Fruit fly (Drosophila melanogaster): ENCODE data around the gene Lint-1.

The Lint-1 gene

DNA sequence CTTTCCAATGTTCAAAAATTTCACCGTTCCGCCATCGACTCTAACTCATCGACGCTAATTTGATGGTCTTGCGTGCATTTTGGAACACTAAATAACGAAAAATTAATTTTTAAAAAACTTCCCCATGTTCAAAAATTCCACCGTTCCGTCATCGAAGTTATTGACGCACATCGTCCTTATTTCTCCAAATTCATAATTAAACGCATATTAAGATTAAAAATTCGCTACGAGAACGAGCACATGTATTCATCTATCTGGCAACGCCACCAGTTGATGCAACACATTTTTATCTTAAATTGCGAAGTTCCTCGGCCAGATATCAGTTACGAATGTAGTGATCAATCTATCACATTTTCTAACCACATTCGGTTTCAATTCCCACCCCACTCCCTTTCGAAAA lies at the start of gene Lint-1:
Gene Lint-1, plus strand, starts transcription at position 123 of the 400 bp plus-strand sequence.
- no peak for TF ChIP-seq pan (optimal IDR thresholded peaks at IDR 0.05)

DNA sequence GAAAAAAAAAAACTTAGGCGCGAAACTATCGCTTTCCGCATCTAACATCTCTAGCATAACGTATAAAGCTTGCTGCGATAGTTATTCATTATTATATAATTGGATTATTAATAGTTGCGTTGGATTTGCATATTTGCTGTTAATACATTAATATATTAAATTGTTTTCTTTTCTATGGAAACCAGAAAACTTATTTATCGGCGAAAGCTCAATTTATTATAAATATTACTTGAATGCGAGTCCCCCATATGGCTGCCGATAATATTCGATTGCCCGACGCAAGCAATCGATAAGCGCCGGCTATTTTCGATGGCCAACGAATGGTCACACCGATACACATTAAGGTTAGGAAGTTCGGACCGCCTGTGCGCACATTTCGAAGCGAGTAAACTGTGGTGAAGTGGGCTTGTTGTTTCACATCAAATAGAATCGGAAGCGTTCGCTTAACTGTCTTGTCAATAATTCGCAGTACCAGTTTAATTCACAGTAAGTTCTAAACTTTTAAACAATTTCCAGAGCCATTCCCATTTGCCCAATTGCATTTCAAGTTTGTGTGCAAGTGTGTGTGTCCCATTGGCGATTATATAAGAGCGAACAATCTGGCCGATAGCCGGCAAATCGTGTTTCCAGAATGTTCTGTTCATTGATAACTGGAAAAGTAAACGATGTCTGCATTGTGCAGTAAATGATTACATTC lies 40.8 kb upstream of the Lint-1 start, which contains the start of gene Hsp60A:
Gene Hsp60A, plus strand, starts transcription at position 335 of the 697 bp plus-strand sequence.
- TF ChIP-seq EcR (GFP tag; optimal IDR thresholded peaks at IDR 0.05) (no peak), psq (optimal IDR thresholded peaks at IDR 0.05) (no peak), CG8478 (optimal IDR thresholded peaks at IDR 0.05) (no peak), usp (GFP tag; optimal IDR thresholded peaks at IDR 0.05) (no peak), Dll (optimal IDR thresholded peaks at IDR 0.05) (no peak)

DNA sequence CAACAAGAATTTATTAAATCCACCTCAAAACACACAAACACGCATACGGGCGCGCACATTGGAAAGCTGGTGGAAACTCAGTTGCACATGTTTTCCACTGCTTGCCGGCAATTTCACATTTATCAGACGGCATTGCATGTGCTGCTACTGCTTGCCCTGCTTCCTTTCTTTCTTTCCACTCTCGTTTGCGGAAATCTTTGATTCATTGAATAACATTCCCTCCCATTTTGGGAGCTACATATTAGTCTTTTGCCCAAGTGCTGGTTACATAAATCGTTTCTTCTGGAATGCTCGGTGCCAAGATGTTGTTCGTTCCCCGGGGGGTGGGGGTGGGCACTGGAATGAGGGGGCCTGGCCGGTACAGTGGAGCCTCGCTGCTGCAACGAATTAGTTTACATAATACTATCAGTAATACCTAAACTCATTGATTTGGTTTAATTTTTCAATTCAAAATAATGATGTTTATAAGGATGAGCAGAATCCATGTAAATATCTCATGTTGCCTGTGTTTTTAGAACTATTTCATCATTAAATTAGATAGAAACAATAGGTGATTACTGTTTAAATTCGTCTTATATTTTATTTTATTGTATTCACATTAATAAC lies 40.2 kb upstream of the Lint-1 start:
- TF ChIP-seq pan (optimal IDR thresholded peaks at IDR 0.05) (no peak), Dll (optimal IDR thresholded peaks at IDR 0.05) (no peak), usp (GFP tag; optimal IDR thresholded peaks at IDR 0.05) (no peak), CG8478 (optimal IDR thresholded peaks at IDR 0.05) (no peak), EcR (GFP tag; optimal IDR thresholded peaks at IDR 0.05) (no peak), psq (optimal IDR thresholded peaks at IDR 0.05) (no peak)

DNA sequence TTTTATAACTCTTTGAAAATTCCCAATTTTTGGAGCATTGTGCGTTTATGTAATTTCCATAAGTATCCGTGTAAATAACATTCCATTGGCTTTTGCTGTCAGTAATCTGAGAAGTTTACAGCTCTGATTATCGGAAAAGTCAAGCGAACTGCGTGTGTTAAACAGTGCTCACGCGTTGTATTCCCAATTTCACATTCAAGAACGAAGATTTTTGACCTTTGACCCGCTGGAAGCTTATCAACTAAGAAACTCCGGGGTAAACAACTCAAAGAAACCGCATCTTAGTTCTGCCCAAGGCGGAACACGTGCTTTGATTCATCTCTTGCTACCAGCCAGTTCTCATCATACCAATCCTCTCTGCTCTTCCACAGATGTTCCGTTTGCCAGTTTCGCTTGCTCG lies 39.5 kb upstream of the Lint-1 start:
- TF ChIP-seq CG8478 (optimal IDR thresholded peaks at IDR 0.05) (no peak), pan (optimal IDR thresholded peaks at IDR 0.05) (no peak), EcR (GFP tag; optimal IDR thresholded peaks at IDR 0.05) (no peak), psq (optimal IDR thresholded peaks at IDR 0.05) (no peak), Dll (optimal IDR thresholded peaks at IDR 0.05) (no peak), usp (GFP tag; optimal IDR thresholded peaks at IDR 0.05) (no peak)

DNA sequence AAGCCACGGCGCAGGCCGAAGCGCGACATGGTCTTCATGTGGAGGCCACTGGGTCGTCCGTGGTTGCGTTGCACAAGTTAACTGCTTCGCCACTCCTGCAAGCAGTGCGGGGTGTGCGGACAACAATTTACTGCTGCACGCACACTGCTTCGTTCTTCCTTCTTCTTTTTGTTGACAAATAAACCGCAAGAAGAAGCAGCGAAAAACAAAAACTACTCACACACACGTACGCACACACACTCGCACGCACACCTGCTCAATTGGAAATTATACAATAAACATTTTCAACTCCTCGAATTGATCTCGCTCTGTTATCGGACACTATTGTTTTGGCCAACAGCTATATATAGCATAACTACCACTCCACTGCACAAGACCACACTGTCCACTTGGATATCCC lies 25.6 kb upstream of the Lint-1 start:
- TF ChIP-seq EcR (GFP tag; optimal IDR thresholded peaks at IDR 0.05) = no peak
- TF ChIP-seq CG8478 (optimal IDR thresholded peaks at IDR 0.05) = no peak
- no peak for TF ChIP-seq Dll (optimal IDR thresholded peaks at IDR 0.05)
- no peak for TF ChIP-seq psq (optimal IDR thresholded peaks at IDR 0.05)
- TF ChIP-seq usp (GFP tag; optimal IDR thresholded peaks at IDR 0.05) = no peak
- no peak for TF ChIP-seq pan (optimal IDR thresholded peaks at IDR 0.05)

DNA sequence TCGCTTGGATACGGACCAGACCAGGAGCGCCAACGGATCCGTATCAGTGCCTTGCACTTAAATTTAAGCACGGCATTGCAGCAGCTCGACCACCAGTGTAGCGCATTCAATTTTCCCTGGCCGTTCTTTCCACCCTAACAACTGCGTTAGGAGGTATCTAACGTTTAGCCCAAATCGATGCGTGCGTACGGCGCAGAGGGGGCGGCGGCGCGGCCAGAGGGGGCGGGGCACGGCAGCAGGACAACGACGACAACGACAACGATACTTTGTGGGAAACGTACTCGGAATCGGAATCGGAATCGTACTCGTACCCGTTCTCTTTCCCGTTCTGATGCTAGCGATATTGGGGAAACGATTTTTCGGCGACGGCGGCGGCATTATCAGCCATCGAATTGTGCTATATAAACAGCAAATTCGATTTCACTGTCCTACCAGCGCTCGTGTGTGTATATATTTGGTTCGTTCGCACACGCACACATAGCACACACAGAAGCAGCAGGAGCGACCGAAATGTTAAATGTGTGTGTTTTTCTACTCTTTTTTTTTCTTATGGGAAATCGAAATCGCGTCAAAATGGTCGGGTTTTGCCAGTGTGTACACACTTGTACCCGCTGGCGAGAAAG lies 24.9 kb upstream of the Lint-1 start, which contains the start of gene CG11122:
Gene CG11122, minus strand, starts transcription at position 601 of the 623 bp plus-strand sequence.
- TF ChIP-seq Dll (optimal IDR thresholded peaks at IDR 0.05) (no peak), psq (optimal IDR thresholded peaks at IDR 0.05) (no peak), usp (GFP tag; optimal IDR thresholded peaks at IDR 0.05) (no peak), CG8478 (optimal IDR thresholded peaks at IDR 0.05) (no peak), EcR (GFP tag; optimal IDR thresholded peaks at IDR 0.05) (no peak), pan (optimal IDR thresholded peaks at IDR 0.05) (no peak)

DNA sequence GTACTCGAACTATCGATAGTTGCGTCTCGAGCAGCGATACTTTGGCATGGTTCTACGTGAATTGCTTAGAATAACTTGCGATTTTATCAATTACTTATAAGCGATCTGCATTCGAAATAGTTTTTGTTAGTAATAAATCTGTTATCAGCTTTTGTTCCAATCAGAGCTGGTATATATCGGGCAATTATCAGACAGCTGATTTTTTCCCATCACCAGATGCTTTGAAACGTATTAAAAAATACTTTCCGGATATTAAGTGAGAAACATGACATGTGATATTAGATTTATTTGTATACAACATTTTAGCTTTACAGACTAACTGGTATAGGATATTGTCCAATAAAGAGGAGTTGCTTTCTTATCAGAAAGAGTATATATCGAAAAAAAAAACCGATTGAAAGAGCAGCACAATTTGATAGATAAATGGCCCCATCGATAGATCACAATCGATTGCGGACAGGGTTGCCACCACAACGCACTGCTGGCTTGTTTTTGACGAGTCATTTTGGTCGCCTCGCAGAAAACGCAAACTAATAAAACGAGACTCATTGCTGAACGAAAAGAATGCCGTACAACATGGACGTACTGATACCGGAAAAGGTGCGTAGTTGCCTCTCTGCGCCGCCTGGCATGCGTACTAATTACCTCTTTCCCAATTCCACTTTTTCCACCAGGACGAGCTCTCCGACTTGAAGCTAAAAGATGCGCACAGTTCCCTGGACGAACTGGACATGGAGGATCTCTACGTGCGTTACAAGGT lies 24.2 kb upstream of the Lint-1 start, which contains the start of gene Rpt3:
Gene Rpt3, plus strand, starts transcription at position 353 of the 760 bp plus-strand sequence.
- no peak for TF ChIP-seq pan (optimal IDR thresholded peaks at IDR 0.05)
- TF ChIP-seq CG8478 (optimal IDR thresholded peaks at IDR 0.05) = no peak
- TF ChIP-seq Dll (optimal IDR thresholded peaks at IDR 0.05) = no peak
- no peak for TF ChIP-seq usp (GFP tag; optimal IDR thresholded peaks at IDR 0.05)
- no peak for TF ChIP-seq psq (optimal IDR thresholded peaks at IDR 0.05)

DNA sequence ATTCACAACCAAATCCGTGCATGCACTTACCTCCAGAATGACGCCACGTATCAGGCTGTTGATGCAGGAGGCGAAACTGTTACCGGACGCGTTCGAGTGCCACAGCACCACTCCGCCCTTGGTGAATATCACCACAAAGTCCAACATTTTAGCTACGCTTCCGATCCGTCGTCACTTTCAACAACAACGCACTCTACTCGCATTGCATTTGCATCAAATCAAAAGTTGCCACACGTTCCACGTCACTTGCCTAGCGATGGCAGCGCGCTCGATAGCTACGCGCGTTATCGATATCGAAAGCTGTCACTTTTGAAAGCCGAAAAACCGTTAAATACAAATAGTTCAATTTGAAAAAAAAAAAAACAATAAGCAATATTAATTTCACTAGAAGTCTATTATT lies 20.3 kb upstream of the Lint-1 start, which contains the start of gene SrpRalpha:
Gene SrpRalpha, minus strand, starts transcription at position 260 of the 400 bp plus-strand sequence.
- TF ChIP-seq psq (optimal IDR thresholded peaks at IDR 0.05) = no peak
- TF ChIP-seq Dll (optimal IDR thresholded peaks at IDR 0.05) = no peak
- no peak for TF ChIP-seq EcR (GFP tag; optimal IDR thresholded peaks at IDR 0.05)
- TF ChIP-seq pan (optimal IDR thresholded peaks at IDR 0.05) = no peak
- TF ChIP-seq CG8478 (optimal IDR thresholded peaks at IDR 0.05) = no peak

DNA sequence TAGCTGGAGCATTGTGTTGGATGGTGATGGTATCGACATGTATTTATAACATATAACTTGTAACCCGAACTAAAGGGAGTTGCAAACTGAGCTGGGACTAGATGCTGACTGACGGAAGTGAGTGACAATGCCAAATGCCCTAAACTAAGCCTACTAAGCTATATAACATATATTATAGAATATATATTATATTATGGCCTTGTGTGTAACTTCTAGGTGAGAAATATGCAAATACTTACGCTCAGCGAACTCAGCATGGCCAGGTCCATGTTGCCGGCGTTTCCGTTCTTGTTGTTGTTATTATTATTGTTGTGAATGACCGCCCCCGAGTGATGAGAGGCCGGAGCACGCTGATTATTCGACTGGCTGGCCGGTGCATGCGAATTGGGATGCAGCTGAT lies 16.8 kb upstream of the Lint-1 start, which contains the start of gene CG44385:
Gene CG44385, minus strand, starts transcription at position 101 of the 400 bp plus-strand sequence.
- TF ChIP-seq EcR (GFP tag; optimal IDR thresholded peaks at IDR 0.05) = no peak
- no peak for TF ChIP-seq usp (GFP tag; optimal IDR thresholded peaks at IDR 0.05)
- no peak for TF ChIP-seq CG8478 (optimal IDR thresholded peaks at IDR 0.05)
- no peak for TF ChIP-seq psq (optimal IDR thresholded peaks at IDR 0.05)
- no peak for TF ChIP-seq Dll (optimal IDR thresholded peaks at IDR 0.05)
- no peak for TF ChIP-seq pan (optimal IDR thresholded peaks at IDR 0.05)

DNA sequence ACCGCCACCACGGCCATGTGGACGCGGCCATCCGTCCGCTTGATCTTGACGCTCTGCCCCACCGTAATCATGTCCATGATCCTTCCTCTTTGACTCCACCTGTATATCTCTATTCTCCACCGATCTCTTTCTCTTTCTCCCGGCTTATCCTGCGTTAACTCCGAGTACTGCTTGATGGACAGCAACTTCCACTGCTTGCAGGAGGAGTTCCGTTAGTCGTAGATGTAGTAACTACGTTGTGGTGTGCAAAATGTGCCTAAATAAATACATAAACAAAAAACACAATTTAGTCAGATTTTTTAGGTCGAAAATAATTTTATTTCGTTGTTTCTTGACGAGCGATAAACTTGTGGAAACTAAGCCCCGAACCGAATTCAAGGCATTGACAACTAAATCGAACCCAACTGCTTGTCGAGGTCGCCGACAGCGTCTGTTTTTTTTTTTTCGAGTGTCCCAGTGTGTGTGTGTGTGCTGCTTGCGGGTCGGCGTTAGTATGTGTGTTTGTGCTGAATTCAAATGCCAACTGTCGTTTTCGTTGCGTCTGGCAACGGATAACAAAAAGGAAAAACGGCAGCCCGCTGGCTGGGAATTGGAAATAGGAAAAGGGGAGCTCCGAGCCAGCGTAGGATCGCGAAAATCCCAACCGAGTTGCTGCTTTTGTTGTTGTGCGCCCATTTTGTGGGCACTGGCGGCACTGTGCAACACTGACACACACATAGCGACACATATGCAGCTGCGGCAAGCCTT lies 13.1 kb upstream of the Lint-1 start:
- TF ChIP-seq Dll (optimal IDR thresholded peaks at IDR 0.05) = no peak
- no peak for TF ChIP-seq EcR (GFP tag; optimal IDR thresholded peaks at IDR 0.05)
- TF ChIP-seq pan (optimal IDR thresholded peaks at IDR 0.05) = no peak
- TF ChIP-seq usp (GFP tag; optimal IDR thresholded peaks at IDR 0.05) = no peak
- no peak for TF ChIP-seq CG8478 (optimal IDR thresholded peaks at IDR 0.05)
- no peak for TF ChIP-seq psq (optimal IDR thresholded peaks at IDR 0.05)

Measured in whole organism.